Fruit fly (Drosophila melanogaster) whole organism, embryonic: ENCODE results near the gene CG8851.
A peak's percentile ranks its signal among the peaks of the same experiment; 100 is the strongest.

Source experiments
- Ada2b ChIP-seq: fragments of 200-800 bp; sonication (Bioruptor generic); IDR thresholded peaks from 2 replicates; pipeline ENCODE4 v1.3.6; 2022; ENCODE audit warnings: missing biosample characterization, missing genetic modification characterization
- BEAF-32 ChIP-seq: fragments of 200-800 bp; sonication (Bioruptor generic); optimal IDR thresholded peaks from 3 replicates; lab custom pipeline; 2017; ENCODE audit warnings: missing biosample characterization, missing genetic modification characterization, mild to moderate bottlenecking, moderate library complexity, missing genetic modification reagents
- CG10147 ChIP-seq: fragments of 200-800 bp; sonication (Bioruptor generic); optimal IDR thresholded peaks from 2 replicates; lab custom pipeline; 2019; ENCODE audit warnings: missing biosample characterization, mild to moderate bottlenecking, missing genetic modification characterization, moderate library complexity
- CG10321 ChIP-seq: fragments of 200-800 bp; sonication (Bioruptor generic); IDR thresholded peaks from 2 replicates; pipeline ENCODE4 v1.3.6; 2022; ENCODE audit warnings: missing biosample characterization, missing genetic modification characterization
- CG10654 ChIP-seq: fragments of 200-800 bp; sonication (Bioruptor generic); optimal IDR thresholded peaks from 2 replicates; lab custom pipeline; 2016; ENCODE audit warnings: missing biosample characterization, missing genetic modification characterization
- CG13296 ChIP-seq: fragments of 200-800 bp; sonication (Bioruptor generic); optimal IDR thresholded peaks from 3 replicates; lab custom pipeline; 2018; ENCODE audit warnings: missing biosample characterization, mild to moderate bottlenecking, missing genetic modification characterization
- CG13424 ChIP-seq: fragments of 200-800 bp; sonication (Bioruptor generic); optimal IDR thresholded peaks from 2 replicates; lab custom pipeline; 2019; ENCODE audit warnings: missing biosample characterization, mild to moderate bottlenecking, missing genetic modification characterization, moderate library complexity
- CG14014 ChIP-seq: fragments of 200-800 bp; sonication (Bioruptor generic); IDR thresholded peaks from 2 replicates; pipeline ENCODE4 v1.3.6; 2022; ENCODE audit warnings: missing biosample characterization, missing genetic modification characterization
- CG1603 ChIP-seq: fragments of 200-800 bp; sonication (Bioruptor generic); optimal IDR thresholded peaks from 2 replicates; lab custom pipeline; 2019; ENCODE audit warnings: missing biosample characterization, mild to moderate bottlenecking, missing genetic modification characterization, moderate library complexity
- CG17361 ChIP-seq: fragments of 200-800 bp; sonication (Bioruptor generic); IDR thresholded peaks from 3 replicates; pipeline ENCODE4 v1.3.6; 2022; ENCODE audit warnings: missing biosample characterization, missing genetic modification characterization
- CG18262 ChIP-seq: fragments of 200-800 bp; optimal IDR thresholded peaks from 3 replicates; lab custom pipeline; 2019; ENCODE audit warnings: missing biosample characterization, mild to moderate bottlenecking, missing genetic modification characterization, moderate library complexity
- CG18599 ChIP-seq: fragments of 200-800 bp; sonication (Bioruptor generic); optimal IDR thresholded peaks from 3 replicates; lab custom pipeline; 2017; ENCODE audit warnings: missing biosample characterization, missing genetic modification characterization, mild to moderate bottlenecking, moderate library complexity, missing genetic modification reagents
- CG2120 ChIP-seq: fragments of 200-800 bp; sonication (Bioruptor generic); optimal IDR thresholded peaks from 3 replicates; lab custom pipeline; 2016; ENCODE audit warnings: missing biosample characterization, missing genetic modification characterization
- CG2202 ChIP-seq: fragments of 200-800 bp; sonication (Bioruptor generic); optimal IDR thresholded peaks from 2 replicates; lab custom pipeline; 2018; ENCODE audit warnings: missing biosample characterization, mild to moderate bottlenecking, missing genetic modification characterization
- CG3407 ChIP-seq: fragments of 200-800 bp; sonication (Bioruptor generic); optimal IDR thresholded peaks from 2 replicates; lab custom pipeline; 2018; ENCODE audit warnings: missing biosample characterization, mild to moderate bottlenecking, missing genetic modification characterization
- CG4424 ChIP-seq: fragments of 200-800 bp; sonication (Bioruptor generic); optimal IDR thresholded peaks from 3 replicates; lab custom pipeline; 2016; ENCODE audit warnings: missing biosample characterization, missing genetic modification characterization
- CG4707 ChIP-seq: fragments of 200-800 bp; sonication (Bioruptor generic); optimal IDR thresholded peaks from 2 replicates; lab custom pipeline; 2018; ENCODE audit warnings: missing biosample characterization, mild to moderate bottlenecking, missing genetic modification characterization, moderate library complexity
- CG7357 ChIP-seq: fragments of 200-800 bp; sonication (Bioruptor generic); IDR thresholded peaks from 3 replicates; pipeline ENCODE4 v1.3.6; 2022; ENCODE audit warnings: missing biosample characterization, missing genetic modification characterization
- CG8290 ChIP-seq, 3 experiments: fragments of 200-800 bp; sonication (Bioruptor generic); optimal IDR thresholded peaks; 2 replicates each; lab custom pipeline; 2016 to 2019; ENCODE audit warnings: missing biosample characterization in 3 of 3, missing genetic modification characterization in 3 of 3, mild to moderate bottlenecking in 2 of 3, moderate library complexity in 1 of 3
- CG9215 ChIP-seq: fragments of 200-800 bp; sonication (Bioruptor generic); IDR thresholded peaks from 2 replicates; pipeline ENCODE4 v1.3.6; 2022; ENCODE audit warnings: missing biosample characterization, missing genetic modification characterization
- Camta ChIP-seq: fragments of 200-800 bp; sonication (Bioruptor generic); optimal IDR thresholded peaks from 2 replicates; lab custom pipeline; 2016; ENCODE audit warnings: missing biosample characterization, missing genetic modification characterization
- Fer1 ChIP-seq: fragments of 200-800 bp; sonication (Bioruptor generic); optimal IDR thresholded peaks from 2 replicates; lab custom pipeline; 2017; ENCODE audit warnings: missing biosample characterization, mild to moderate bottlenecking, missing genetic modification characterization
- Fer2 ChIP-seq: fragments of 200-800 bp; sonication (Bioruptor generic); optimal IDR thresholded peaks from 2 replicates; lab custom pipeline; 2018; ENCODE audit warnings: missing biosample characterization, mild to moderate bottlenecking, missing genetic modification characterization, moderate library complexity
- Gsc ChIP-seq: fragments of 200-800 bp; sonication (Bioruptor generic); IDR thresholded peaks from 2 replicates; pipeline ENCODE4 v1.3.6; 2022; ENCODE audit warnings: missing biosample characterization, missing genetic modification characterization
- Hr3 ChIP-seq: fragments of 200-800 bp; sonication (Bioruptor generic); optimal IDR thresholded peaks from 3 replicates; lab custom pipeline; 2016; ENCODE audit warnings: missing biosample characterization, missing genetic modification characterization
- Med ChIP-seq: fragments of 200-800 bp; sonication (Bioruptor generic); peaks from one replicate; lab custom pipeline; 2016; ENCODE audit warnings: missing biosample characterization, missing genetic modification characterization, mild to moderate bottlenecking, inconsistent platforms, moderate library complexity
- Mrtf ChIP-seq: fragments of 200-800 bp; sonication (Bioruptor generic); IDR thresholded peaks from 3 replicates; pipeline ENCODE4 v1.3.6; 2022; ENCODE audit warnings: missing biosample characterization, missing genetic modification characterization
- Nf-YA ChIP-seq: fragments of 200-800 bp; sonication (Bioruptor generic); IDR thresholded peaks from 2 replicates; pipeline ENCODE4 v1.3.6; 2022; ENCODE audit warnings: missing biosample characterization, missing genetic modification characterization
- Ptx1 ChIP-seq: fragments of 200-800 bp; sonication (Bioruptor generic); IDR thresholded peaks from 2 replicates; pipeline ENCODE4 v1.3.6; 2022; ENCODE audit warnings: missing biosample characterization, missing genetic modification characterization
- Ssrp ChIP-seq: fragments of 200-800 bp; sonication (Bioruptor generic); optimal IDR thresholded peaks from 2 replicates; lab custom pipeline; 2018; ENCODE audit warnings: missing biosample characterization, mild to moderate bottlenecking, missing genetic modification characterization, moderate library complexity
- bcd ChIP-seq: fragments of 200-800 bp; sonication (Bioruptor generic); optimal IDR thresholded peaks from 2 replicates; lab custom pipeline; 2017; ENCODE audit warnings: missing biosample characterization, mild to moderate bottlenecking, missing genetic modification characterization
- ewg ChIP-seq: fragments of 200-800 bp; sonication (Bioruptor generic); optimal IDR thresholded peaks from 3 replicates; lab custom pipeline; 2017; ENCODE audit warnings: mild to moderate bottlenecking, missing biosample characterization, missing genetic modification reagents, missing genetic modification characterization
- fd3F ChIP-seq: fragments of 200-800 bp; sonication (Bioruptor generic); optimal IDR thresholded peaks from 2 replicates; lab custom pipeline; 2018; ENCODE audit warnings: missing biosample characterization, mild to moderate bottlenecking, missing genetic modification characterization, moderate library complexity
- gcm ChIP-seq: fragments of 200-800 bp; sonication (Bioruptor generic); optimal IDR thresholded peaks from 2 replicates; lab custom pipeline; 2019; ENCODE audit warnings: missing biosample characterization, mild to moderate bottlenecking, missing genetic modification characterization, moderate library complexity
- grau ChIP-seq: fragments of 200-800 bp; optimal IDR thresholded peaks from 3 replicates; lab custom pipeline; 2019; ENCODE audit warnings: missing biosample characterization, mild to moderate bottlenecking, missing genetic modification characterization, moderate library complexity
- gro ChIP-seq: fragments of 200-800 bp; sonication (Bioruptor generic); optimal IDR thresholded peaks from 2 replicates; lab custom pipeline; 2016; ENCODE audit warnings: missing biosample characterization, missing genetic modification characterization
- mam ChIP-seq: fragments of 200-800 bp; sonication (Bioruptor generic); optimal IDR thresholded peaks from 3 replicates; lab custom pipeline; 2016; ENCODE audit warnings: missing biosample characterization, missing genetic modification characterization
- nom ChIP-seq: fragments of 200-800 bp; sonication (Bioruptor generic); optimal IDR thresholded peaks from 2 replicates; lab custom pipeline; 2017; ENCODE audit warnings: missing biosample characterization, missing genetic modification characterization, mild to moderate bottlenecking, moderate library complexity, missing genetic modification reagents
- oc ChIP-seq: fragments of 200-800 bp; sonication (Bioruptor generic); optimal IDR thresholded peaks from 2 replicates; lab custom pipeline; 2018; ENCODE audit warnings: missing biosample characterization, mild to moderate bottlenecking, missing genetic modification characterization, moderate library complexity
- prd ChIP-seq, 3 experiments: fragments of >200 bp in 2 of 3; fragments of 200-800 bp in 1 of 3; sonication (Bioruptor generic) in 1 of 3; optimal IDR thresholded peaks in 2 of 3; IDR thresholded peaks in 1 of 3; 2 replicates in 2 of 3; 3 replicates in 1 of 3; pipeline versions ENCODE4 v1.3.6 to Lab custom; 2017 to 2022; ENCODE audit warnings: missing biosample characterization in 1 of 3, missing genetic modification characterization in 1 of 3
- row ChIP-seq: fragments of 200-800 bp; sonication (Bioruptor generic); IDR thresholded peaks from 3 replicates; pipeline ENCODE4 v1.3.6; 2022; ENCODE audit warnings: missing biosample characterization, missing genetic modification characterization
- seq ChIP-seq: fragments of 200-800 bp; sonication (Bioruptor generic); IDR thresholded peaks from 2 replicates; pipeline ENCODE4 v1.3.6; 2022; ENCODE audit warnings: missing biosample characterization, missing genetic modification characterization
- slbo ChIP-seq: fragments of 200-800 bp; sonication (Bioruptor generic); IDR thresholded peaks from 2 replicates; pipeline ENCODE4 v1.3.6; 2022; ENCODE audit warnings: missing biosample characterization, missing genetic modification characterization
- toy ChIP-seq: fragments of 200-800 bp; sonication (Bioruptor generic); IDR thresholded peaks from 2 replicates; pipeline ENCODE4 v1.3.6; 2022; ENCODE audit warnings: missing biosample characterization, missing genetic modification characterization
- ttk ChIP-seq: fragments of 200-800 bp; sonication (Bioruptor generic); IDR thresholded peaks from 2 replicates; pipeline ENCODE4 v2.1.2; 2022; ENCODE audit warnings: missing biosample characterization, missing genetic modification characterization
- twi ChIP-seq: fragments of 200-800 bp; optimal IDR thresholded peaks from 2 replicates; lab custom pipeline; 2019; ENCODE audit warnings: missing biosample characterization, mild to moderate bottlenecking, missing genetic modification characterization, moderate library complexity
- unpg ChIP-seq: fragments of 200-800 bp; sonication (Bioruptor generic); optimal IDR thresholded peaks from 3 replicates; lab custom pipeline; 2018; ENCODE audit warnings: missing biosample characterization, mild to moderate bottlenecking, missing genetic modification characterization, moderate library complexity
- wor ChIP-seq: fragments of 200-800 bp; sonication (Bioruptor generic); IDR thresholded peaks from 2 replicates; pipeline ENCODE4 v1.3.6; 2022; ENCODE audit warnings: missing biosample characterization, missing genetic modification characterization

CG8851 gene

dm6 chr2L:3477057-3477755 lies 42.3 kb upstream of the CG8851 start (continued):
- TF ChIP-seq CG9215 (peak; percentile 27; the same call in 1 of the 2 replicates), CG2202 (tag; lab: Kevin White, UChicago) (no peak), CG8290 (GFP tag; optimal IDR thresholded peaks at IDR 0.05; lab: Kevin White, UChicago) (no peak), CG8290 (tag; optimal IDR thresholded peaks at IDR 0.05; lab: Kevin White, UChicago) (peak in 1 of 2 experiments; percentile 68), fd3F (GFP tag; lab: Kevin White, UChicago) (peak; percentile 41), CG10654 (peak; percentile 13), CG7357 (GFP tag; lab: Robert Waterston, UW) (no peak), BEAF-32 (GFP tag; lab: Kevin White, UChicago) (peak; percentile 8), nom (no peak), row (peak; percentile 76), CG14014 (peak; percentile 48; the same call in 1 of the 2 replicates), Ssrp (tag; lab: Kevin White, UChicago) (peak; percentile 33), grau (tag; lab: Kevin White, UChicago) (peak; percentile 56), Ptx1 (GFP tag; lab: Robert Waterston, UW) (peak; percentile 45), ewg (no peak), CG18599 (GFP tag; lab: Kevin White, UChicago) (peak; percentile 15), Camta (GFP tag; lab: Kevin White, UChicago) (no peak), prd (optimal IDR thresholded peaks at IDR 0.05; lab: Kevin White, UChicago) (no peak), prd (GFP tag; IDR thresholded peaks at IDR 0.05; lab: Robert Waterston, UW) (peak; percentile 28; the same call in 1 of the 3 replicates), CG1603 (tag; lab: Kevin White, UChicago) (peak; percentile 18), CG18262 (tag; lab: Kevin White, UChicago) (peak; percentile 28), CG17361 (GFP tag; lab: Robert Waterston, UW) (peak; percentile 47; the same call in 1 of the 3 replicates), oc (tag; lab: Kevin White, UChicago) (no peak), CG4424 (peak; percentile 33), Med (GFP tag; lab: Kevin White, UChicago) (peak; percentile 72), twi (tag; lab: Kevin White, UChicago) (no peak), mam (GFP tag; lab: Kevin White, UChicago) (peak; percentile 51), slbo (GFP tag; lab: Robert Waterston, UW) (peak; percentile 50; the same call in 1 of the 2 replicates), CG10147 (peak; percentile 32), gro (peak; percentile 1), bcd (GFP tag; lab: Kevin White, UChicago) (peak; percentile 42), Mrtf (peak; percentile 37; the same call in 1 of the 3 replicates), CG4707 (GFP tag; lab: Kevin White, UChicago) (no peak), CG13296 (GFP tag; lab: Kevin White, UChicago) (no peak)

DNA sequence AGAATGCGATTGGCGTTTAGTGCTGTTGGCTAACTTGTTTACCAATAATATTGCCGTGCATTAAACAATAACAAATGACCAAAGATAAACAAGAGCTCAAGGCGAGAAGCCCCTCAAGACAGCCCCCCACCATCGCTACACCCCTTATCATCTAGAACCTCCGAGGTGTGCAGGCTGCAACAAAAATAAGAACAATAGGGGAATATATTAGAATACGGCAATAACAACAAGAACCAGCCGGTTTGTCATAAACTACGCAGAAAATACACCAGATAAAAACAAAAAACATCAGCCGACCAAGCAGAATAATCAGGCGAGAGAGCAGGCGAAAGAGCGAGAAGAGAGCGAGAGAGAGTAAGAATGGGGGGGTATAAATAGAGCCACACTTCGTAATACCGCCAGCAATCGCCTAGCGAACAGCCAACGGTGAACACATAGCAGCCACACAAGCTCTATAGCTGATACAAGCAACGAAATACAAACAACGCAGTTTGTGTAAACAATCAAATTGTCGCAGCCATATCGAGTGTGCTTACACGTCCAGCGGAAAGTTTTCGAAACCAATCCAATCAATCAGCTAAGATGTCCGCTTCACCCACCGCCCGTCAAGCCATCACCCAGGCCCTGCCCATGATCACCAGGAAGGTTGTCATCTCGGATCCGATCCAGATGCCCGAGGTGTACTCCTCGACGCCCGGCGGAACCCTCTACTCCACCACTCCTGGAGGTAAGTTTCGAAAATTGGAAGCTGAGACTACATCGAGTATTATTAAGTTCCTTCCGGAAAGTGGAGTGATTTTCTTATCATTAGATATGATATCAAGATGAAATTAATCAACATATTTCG lies 41.2 kb upstream of the CG8851 start, which contains the start of gene Thor:
Thor (plus strand) TSS at position 401 of the 847 bp plus-strand sequence.
- TF ChIP-seq wor (GFP tag; lab: Robert Waterston, UW) (no peak), CG2120 (GFP tag; lab: Kevin White, UChicago) (peak; percentile 63), Hr3 (GFP tag; lab: Kevin White, UChicago) (peak; percentile 13), Fer1 (GFP tag; lab: Kevin White, UChicago) (peak; percentile 79), Ada2b (peak; percentile 44), CG10321 (GFP tag; lab: Robert Waterston, UW) (peak; percentile 58), toy (GFP tag; lab: Robert Waterston, UW) (peak; percentile 61; the same call in 1 of the 2 replicates), Nf-YA (GFP tag; lab: Robert Waterston, UW) (peak; percentile 53; the same call in 1 of the 2 replicates), Fer2 (tag; lab: Kevin White, UChicago) (no peak), seq (GFP tag; lab: Robert Waterston, UW) (peak; percentile 86), ttk (GFP tag; lab: Robert Waterston, UW) (peak; percentile 42), CG13424 (peak; percentile 25), Gsc (no peak), CG3407 (GFP tag; lab: Kevin White, UChicago) (peak; percentile 68), unpg (GFP tag; lab: Kevin White, UChicago) (peak; percentile 55), gcm (GFP tag; lab: Kevin White, UChicago) (peak; percentile 41)
